Worm (Caenorhabditis elegans): ENCODE measurements around the gene srw-89.

ce11 chrV:4004577-4004976 lies 12.3 kb upstream of the srw-89 start:
- TF ChIP-seq fkh-10 (GFP tag; optimal IDR thresholded peaks at IDR 0.05) (no peak), ama-1 (optimal IDR thresholded peaks at IDR 0.05) (no peak), pax-1 (tag; optimal IDR thresholded peaks at IDR 0.05) (no peak), pat-9 (tag; optimal IDR thresholded peaks at IDR 0.05) (no peak), elt-2 (tag; optimal IDR thresholded peaks at IDR 0.05) (no peak), ceh-31 (tag; optimal IDR thresholded peaks at IDR 0.05) (no peak), Y22D7AL.16 (tag; optimal IDR thresholded peaks at IDR 0.05) (no peak), sdc-2 (tag; optimal IDR thresholded peaks at IDR 0.05) (no peak), tbx-7 (tag; optimal IDR thresholded peaks at IDR 0.05) (no peak), nhr-11 (tag; optimal IDR thresholded peaks at IDR 0.05) (no peak), unc-42 (tag; optimal IDR thresholded peaks at IDR 0.05) (no peak), pqm-1 (tag; optimal IDR thresholded peaks at IDR 0.05) (no peak), C38D4.7 (GFP tag; optimal IDR thresholded peaks at IDR 0.05) (no peak), nfya-1 (tag; optimal IDR thresholded peaks at IDR 0.05) (no peak)
